Worm (Caenorhabditis elegans) whole organism, L3 larva: ENCODE data around the gene idhb-1.

ENCODE experiments used
- R02D3.7 ChIP-seq: fragments of 150-350 bp; optimal IDR thresholded peaks from 2 replicates; lab custom pipeline; 2014; ENCODE audit warnings: missing biosample characterization, missing genetic modification characterization
- ceh-16 ChIP-seq: sonication (generic microtip); optimal IDR thresholded peaks from 2 replicates; lab custom pipeline; 2017; ENCODE audit warnings: missing biosample characterization, missing genetic modification characterization
- egl-27 ChIP-seq: sonication (generic microtip); optimal IDR thresholded peaks from 4 replicates; lab custom pipeline; 2017; ENCODE audit warnings: missing biosample characterization, missing genetic modification reagents, missing genetic modification characterization
- elt-3 ChIP-seq, 3 experiments: fragments of 150-350 bp in 1 of 3; sonication (generic microtip) in 2 of 3; optimal IDR thresholded peaks; 2 replicates in 2 of 3; 4 replicates in 1 of 3; lab custom pipeline; 2014 to 2017; ENCODE audit warnings: missing biosample characterization in 3 of 3, missing genetic modification characterization in 3 of 3
- fkh-10 ChIP-seq: sonication (generic microtip); optimal IDR thresholded peaks from 2 replicates; lab custom pipeline; 2017; ENCODE audit warnings: missing biosample characterization, missing genetic modification reagents, missing genetic modification characterization
- hmg-11 ChIP-seq: sonication (generic microtip); optimal IDR thresholded peaks from 2 replicates; lab custom pipeline; 2016; ENCODE audit warnings: missing genetic modification characterization, missing compliant biosample characterization
- nfya-1 ChIP-seq: sonication (generic microtip); optimal IDR thresholded peaks from 2 replicates; lab custom pipeline; 2017; ENCODE audit warnings: missing genetic modification characterization, mild to moderate bottlenecking, missing compliant biosample characterization, antibody characterized with exemption, moderate library complexity; ENCODE audit not compliant: insufficient read depth
- nhr-11 ChIP-seq: fragments of 150-350 bp; optimal IDR thresholded peaks from 2 replicates; lab custom pipeline; 2014; ENCODE audit warnings: missing biosample characterization, missing genetic modification characterization
- nhr-237 ChIP-seq: fragments of 150-350 bp; optimal IDR thresholded peaks from 2 replicates; lab custom pipeline; 2014; ENCODE audit warnings: missing biosample characterization, missing genetic modification characterization
- nhr-77 ChIP-seq: fragments of 150-350 bp; optimal IDR thresholded peaks from 2 replicates; lab custom pipeline; 2014; ENCODE audit warnings: missing biosample characterization, missing genetic modification characterization
- unc-62 ChIP-seq: fragments of 150-350 bp; sonication (generic microtip); optimal IDR thresholded peaks from 4 replicates; lab custom pipeline; 2014; ENCODE audit warnings: missing biosample characterization, missing genetic modification reagents, missing genetic modification characterization
- zag-1 ChIP-seq: fragments of 150-350 bp; optimal IDR thresholded peaks from 2 replicates; lab custom pipeline; 2014; ENCODE audit warnings: missing biosample characterization, missing genetic modification characterization

ce11 chrX:14125870-14126269 lies 48.0 kb downstream of the idhb-1 start, which contains the start of gene F28H6.6:
- no peak for TF ChIP-seq zag-1 (tag; lab: Kevin White, UChicago)
- no peak for TF ChIP-seq unc-62
- TF ChIP-seq R02D3.7 (tag; lab: Kevin White, UChicago), result no peak
- TF ChIP-seq nfya-1, result no peak
- TF ChIP-seq nhr-77 (tag; lab: Kevin White, UChicago), result no peak
- TF ChIP-seq elt-3 (tag; optimal IDR thresholded peaks at IDR 0.05; lab: Kevin White, UChicago), result no peak
- no peak for TF ChIP-seq nhr-11 (tag; lab: Kevin White, UChicago)
- no peak for TF ChIP-seq fkh-10
- TF ChIP-seq ceh-16 (tag; lab: Kevin White, UChicago), result no peak
- TF ChIP-seq nhr-237 (tag; lab: Kevin White, UChicago), result no peak
- TF ChIP-seq egl-27 (tag; lab: Kevin White, UChicago), result no peak
- TF ChIP-seq hmg-11, result no peak
